Fruit fly (Drosophila melanogaster) whole organism, embryonic: Measurements from ENCODE around the gene vsg.

ENCODE experiments used
- CG8089 ChIP-seq: fragments of 200-800 bp; sonication (Bioruptor generic); optimal IDR thresholded peaks from 3 replicates; lab custom pipeline; 2016; ENCODE audit warnings: missing biosample characterization, missing genetic modification characterization
- Med ChIP-seq: fragments of 200-800 bp; sonication (Bioruptor generic); peaks from one replicate; lab custom pipeline; 2016; ENCODE audit warnings: missing biosample characterization, missing genetic modification characterization, mild to moderate bottlenecking, inconsistent platforms, moderate library complexity
- onecut ChIP-seq: fragments of 200-800 bp; sonication (Bioruptor generic); IDR thresholded peaks from 2 replicates; pipeline ENCODE4 v1.3.6; 2022; ENCODE audit warnings: missing biosample characterization, missing genetic modification characterization

dm6 chr3L:9714537-9715144, 517 bp downstream of the vsg start:
- TF ChIP-seq CG8089, result no peak
- TF ChIP-seq onecut (GFP tag; lab: Robert Waterston, UW), result 0 out of 2 replicates have a peak, but pooled peaks have one; percentile 3
- TF ChIP-seq Med (GFP tag; lab: Kevin White, UChicago), result no peak
